Fruit fly (Drosophila melanogaster) whole organism, prepupa: ENCODE measurements around the gene CG43219.

Experiments used
- CG10631 ChIP-seq: fragments of 200-800 bp; sonication (Bioruptor generic); optimal IDR thresholded peaks from 2 replicates; lab custom pipeline; 2016; ENCODE audit warnings: missing biosample characterization, missing genetic modification characterization
- CG10669 ChIP-seq: fragments of 200-800 bp; sonication (Bioruptor generic); optimal IDR thresholded peaks from 3 replicates; lab custom pipeline; 2018; ENCODE audit warnings: missing biosample characterization, mild to moderate bottlenecking, missing genetic modification characterization, moderate library complexity
- CG11294 ChIP-seq: fragments of 200-800 bp; sonication (Bioruptor generic); IDR thresholded peaks from 2 replicates; pipeline ENCODE4 v1.3.6; 2022; ENCODE audit warnings: missing biosample characterization, missing genetic modification characterization
- CG11762 ChIP-seq: fragments of 200-800 bp; sonication (Bioruptor generic); optimal IDR thresholded peaks from 3 replicates; lab custom pipeline; 2016; ENCODE audit warnings: missing biosample characterization, missing genetic modification characterization; ENCODE audit not compliant: insufficient read depth
- CG15336 ChIP-seq: fragments of 200-800 bp; sonication (Bioruptor generic); IDR thresholded peaks from 2 replicates; pipeline ENCODE4 v1.3.6; 2022; ENCODE audit warnings: missing biosample characterization, missing genetic modification characterization
- CG1621 ChIP-seq: fragments of 200-800 bp; sonication (Bioruptor generic); optimal IDR thresholded peaks from 3 replicates; lab custom pipeline; 2018; ENCODE audit warnings: missing biosample characterization, mild to moderate bottlenecking, missing genetic modification characterization
- CG3032 ChIP-seq: fragments of 200-800 bp; optimal IDR thresholded peaks from 2 replicates; lab custom pipeline; 2019; ENCODE audit warnings: missing biosample characterization, mild to moderate bottlenecking, missing genetic modification characterization, moderate library complexity
- CG32006 ChIP-seq: fragments of 200-800 bp; sonication (Bioruptor generic); optimal IDR thresholded peaks from 3 replicates; lab custom pipeline; 2017; ENCODE audit warnings: missing biosample characterization, mild to moderate bottlenecking, missing genetic modification characterization
- CG3919 ChIP-seq: fragments of 200-800 bp; sonication (Bioruptor generic); optimal IDR thresholded peaks from 3 replicates; lab custom pipeline; 2016; ENCODE audit warnings: missing biosample characterization, missing genetic modification characterization
- CG4318 ChIP-seq: fragments of 200-800 bp; sonication (Bioruptor generic); optimal IDR thresholded peaks from 3 replicates; lab custom pipeline; 2017; ENCODE audit warnings: missing biosample characterization, mild to moderate bottlenecking, missing genetic modification characterization
- CG6163 ChIP-seq: fragments of 200-800 bp; sonication (Bioruptor generic); IDR thresholded peaks from 3 replicates; pipeline ENCODE4 v1.3.6; 2022; ENCODE audit warnings: missing biosample characterization, missing genetic modification characterization
- CG6276 ChIP-seq: fragments of 200-800 bp; sonication (Bioruptor generic); optimal IDR thresholded peaks from 2 replicates; lab custom pipeline; 2017; ENCODE audit warnings: missing biosample characterization, mild to moderate bottlenecking, missing genetic modification characterization
- CG6792 ChIP-seq: fragments of 200-800 bp; sonication (Bioruptor generic); optimal IDR thresholded peaks from 3 replicates; lab custom pipeline; 2016; ENCODE audit warnings: missing biosample characterization, missing genetic modification characterization
- CG6854 ChIP-seq: fragments of 200-800 bp; sonication (Bioruptor generic); optimal IDR thresholded peaks from 2 replicates; lab custom pipeline; 2017; ENCODE audit warnings: missing biosample characterization, mild to moderate bottlenecking, missing genetic modification characterization
- CG8319 ChIP-seq: fragments of 200-800 bp; sonication (Bioruptor generic); optimal IDR thresholded peaks from 3 replicates; lab custom pipeline; 2016; ENCODE audit warnings: missing biosample characterization, missing genetic modification characterization
- CG8632 ChIP-seq: fragments of 200-800 bp; sonication (Bioruptor generic); optimal IDR thresholded peaks from 3 replicates; lab custom pipeline; 2016; ENCODE audit warnings: missing biosample characterization, missing genetic modification characterization
- CG9139 ChIP-seq: fragments of 200-800 bp; sonication (Bioruptor generic); optimal IDR thresholded peaks from 3 replicates; lab custom pipeline; 2017; ENCODE audit warnings: missing biosample characterization, mild to moderate bottlenecking, missing genetic modification characterization
- Eip78C ChIP-seq: fragments of 200-800 bp; sonication (Bioruptor generic); peaks from one replicate; lab custom pipeline; 2016; ENCODE audit warnings: missing biosample characterization, missing genetic modification characterization
- Eip93F ChIP-seq: fragments of 200-800 bp; sonication (Bioruptor generic); optimal IDR thresholded peaks from 2 replicates; lab custom pipeline; 2016; ENCODE audit warnings: missing biosample characterization, mild to moderate bottlenecking, missing genetic modification characterization
- Ets21C ChIP-seq: fragments of 200-800 bp; sonication (Bioruptor generic); optimal IDR thresholded peaks from 3 replicates; lab custom pipeline; 2016; ENCODE audit warnings: missing biosample characterization, missing genetic modification characterization
- Ets96B ChIP-seq: fragments of 200-800 bp; optimal IDR thresholded peaks from 2 replicates; lab custom pipeline; 2019; ENCODE audit warnings: missing biosample characterization, mild to moderate bottlenecking, missing genetic modification characterization, moderate library complexity
- Hr38 ChIP-seq: sonication (Bioruptor generic); optimal IDR thresholded peaks from 2 replicates; lab custom pipeline; 2016; ENCODE audit warnings: missing biosample characterization, missing genetic modification characterization
- Hr39 ChIP-seq: fragments of 200-800 bp; sonication (Bioruptor generic); optimal IDR thresholded peaks from 2 replicates; lab custom pipeline; 2016; ENCODE audit warnings: missing biosample characterization, missing genetic modification characterization
- Hr4 ChIP-seq: fragments of 200-800 bp; sonication (Bioruptor generic); optimal IDR thresholded peaks from 3 replicates; lab custom pipeline; 2016; ENCODE audit warnings: missing biosample characterization, missing genetic modification characterization
- Lpt ChIP-seq: fragments of 200-800 bp; sonication (Bioruptor generic); optimal IDR thresholded peaks from 3 replicates; lab custom pipeline; 2016; ENCODE audit warnings: missing biosample characterization, missing genetic modification characterization
- OdsH ChIP-seq: fragments of 200-800 bp; sonication (Bioruptor generic); optimal IDR thresholded peaks from 3 replicates; lab custom pipeline; 2016; ENCODE audit warnings: missing biosample characterization, missing genetic modification characterization
- Smox ChIP-seq: fragments of 200-800 bp; sonication (Bioruptor generic); optimal IDR thresholded peaks from 3 replicates; lab custom pipeline; 2016; ENCODE audit warnings: missing biosample characterization, missing genetic modification characterization
- Sox14 ChIP-seq: fragments of 200-800 bp; sonication (Bioruptor generic); optimal IDR thresholded peaks from 3 replicates; lab custom pipeline; 2016; ENCODE audit warnings: missing biosample characterization, missing genetic modification characterization
- Sox15 ChIP-seq: fragments of 200-800 bp; sonication (Bioruptor generic); optimal IDR thresholded peaks from 3 replicates; lab custom pipeline; 2016; ENCODE audit warnings: missing biosample characterization, missing genetic modification characterization
- achi ChIP-seq: fragments of 200-800 bp; sonication (Bioruptor generic); optimal IDR thresholded peaks from 3 replicates; lab custom pipeline; 2016; ENCODE audit warnings: missing biosample characterization, missing genetic modification characterization
- acj6 ChIP-seq: fragments of 200-800 bp; sonication (Bioruptor generic); optimal IDR thresholded peaks from 3 replicates; lab custom pipeline; 2016; ENCODE audit warnings: missing biosample characterization, missing genetic modification characterization
- cyc ChIP-seq: fragments of 200-800 bp; sonication (Bioruptor generic); optimal IDR thresholded peaks from 3 replicates; lab custom pipeline; 2016; ENCODE audit warnings: missing biosample characterization, missing genetic modification characterization
- dsx ChIP-seq: fragments of 200-800 bp; optimal IDR thresholded peaks from 3 replicates; lab custom pipeline; 2019; ENCODE audit warnings: missing biosample characterization, mild to moderate bottlenecking, missing genetic modification characterization, moderate library complexity; ENCODE audit not compliant: poor library complexity, severe bottlenecking
- eg ChIP-seq: fragments of 200-800 bp; sonication (Bioruptor generic); IDR thresholded peaks from 3 replicates; pipeline ENCODE4 v1.3.6; 2022; ENCODE audit warnings: missing biosample characterization, missing genetic modification characterization
- fd59A ChIP-seq: fragments of 200-800 bp; sonication (Bioruptor generic); optimal IDR thresholded peaks from 2 replicates; lab custom pipeline; 2017; ENCODE audit warnings: missing biosample characterization, mild to moderate bottlenecking, missing genetic modification characterization, missing genetic modification reagents
- fd85E ChIP-seq: fragments of 200-800 bp; sonication (Bioruptor generic); optimal IDR thresholded peaks from 3 replicates; lab custom pipeline; 2016; ENCODE audit warnings: missing biosample characterization, missing genetic modification characterization
- fkh ChIP-seq: fragments of 200-800 bp; sonication (Bioruptor generic); optimal IDR thresholded peaks from 3 replicates; lab custom pipeline; 2017; ENCODE audit warnings: missing biosample characterization, mild to moderate bottlenecking, missing genetic modification characterization, moderate library complexity
- lz ChIP-seq: fragments of 200-800 bp; sonication (Bioruptor generic); optimal IDR thresholded peaks from 3 replicates; lab custom pipeline; 2016; ENCODE audit warnings: missing biosample characterization, missing genetic modification characterization
- salr ChIP-seq, 2 experiments: fragments of 200-800 bp; sonication (Bioruptor generic); optimal IDR thresholded peaks; 3 replicates each; lab custom pipeline; 2016 to 2018; ENCODE audit warnings: missing biosample characterization in 2 of 2, missing genetic modification characterization in 2 of 2, mild to moderate bottlenecking in 1 of 2
- spab ChIP-seq: fragments of 200-800 bp; sonication (Bioruptor generic); optimal IDR thresholded peaks from 2 replicates; lab custom pipeline; 2017; ENCODE audit warnings: missing biosample characterization, mild to moderate bottlenecking, missing genetic modification characterization, missing genetic modification reagents
- ss ChIP-seq, 2 experiments: fragments of 200-800 bp; sonication (Bioruptor generic); optimal IDR thresholded peaks; 2 replicates in 1 of 2; 3 replicates in 1 of 2; lab custom pipeline; 2017 to 2018; ENCODE audit warnings: mild to moderate bottlenecking in 2 of 2, missing biosample characterization in 2 of 2, missing genetic modification characterization in 2 of 2, moderate library complexity in 1 of 2
- svp ChIP-seq: fragments of 200-800 bp; sonication (Bioruptor generic); peaks from one replicate; lab custom pipeline; 2016; ENCODE audit warnings: missing biosample characterization, missing genetic modification characterization
- topi ChIP-seq: fragments of 200-800 bp; sonication (Bioruptor generic); optimal IDR thresholded peaks from 3 replicates; lab custom pipeline; 2016; ENCODE audit warnings: missing biosample characterization, missing genetic modification characterization
- vri ChIP-seq: fragments of 200-800 bp; sonication (Bioruptor generic); optimal IDR thresholded peaks from 3 replicates; lab custom pipeline; 2016; ENCODE audit warnings: missing biosample characterization, mild to moderate bottlenecking, missing genetic modification characterization

Gene CG43219

DNA sequence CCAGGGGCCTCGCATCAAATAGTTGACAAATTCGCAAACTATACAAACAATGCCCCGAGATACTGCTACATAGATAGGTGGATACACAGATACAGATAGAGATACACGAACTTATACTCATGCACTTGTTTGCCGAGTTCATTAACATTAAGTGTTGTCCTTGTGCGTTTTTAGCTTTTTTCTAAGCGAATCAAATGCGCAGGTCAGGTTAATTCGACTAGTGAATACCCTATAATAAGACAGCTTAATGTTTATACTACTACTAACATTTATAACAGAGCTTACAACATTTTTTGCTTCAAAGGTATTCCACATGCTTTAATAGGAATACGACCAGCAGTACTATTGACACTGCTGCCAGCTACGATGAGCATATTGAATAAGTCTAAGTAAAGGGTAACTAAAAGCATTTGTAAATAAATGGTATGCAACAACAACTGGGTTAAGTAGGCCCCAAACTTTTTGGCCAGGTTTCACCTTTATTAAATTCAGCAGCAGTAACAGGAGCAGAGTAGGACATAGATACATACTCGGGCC is 21.3 kb downstream of the CG43219 start:
- 0 out of 2 replicates have a peak, but pooled peaks have one; percentile 36 for TF ChIP-seq CG15336 (GFP tag; lab: Robert Waterston, UW)
- no peak for TF ChIP-seq OdsH (GFP tag; lab: Kevin White, UChicago)
- TF ChIP-seq fd85E (GFP tag; lab: Kevin White, UChicago) = no peak
- TF ChIP-seq eg (GFP tag; lab: Robert Waterston, UW) = no peak
- TF ChIP-seq CG6163 = 0 out of 3 replicates have a peak, but pooled peaks have one; percentile 10
- no peak for TF ChIP-seq ss (GFP tag; optimal IDR thresholded peaks at IDR 0.05; lab: Kevin White, UChicago)
- TF ChIP-seq svp (GFP tag; lab: Kevin White, UChicago) = peak; percentile 66
- no peak for TF ChIP-seq CG6854
- peak; percentile 64 for TF ChIP-seq Eip78C (GFP tag; lab: Kevin White, UChicago)
- peak; percentile 26 for TF ChIP-seq CG32006 (GFP tag; lab: Kevin White, UChicago)
- peak; percentile 52 for TF ChIP-seq fkh (GFP tag; lab: Kevin White, UChicago)

DNA sequence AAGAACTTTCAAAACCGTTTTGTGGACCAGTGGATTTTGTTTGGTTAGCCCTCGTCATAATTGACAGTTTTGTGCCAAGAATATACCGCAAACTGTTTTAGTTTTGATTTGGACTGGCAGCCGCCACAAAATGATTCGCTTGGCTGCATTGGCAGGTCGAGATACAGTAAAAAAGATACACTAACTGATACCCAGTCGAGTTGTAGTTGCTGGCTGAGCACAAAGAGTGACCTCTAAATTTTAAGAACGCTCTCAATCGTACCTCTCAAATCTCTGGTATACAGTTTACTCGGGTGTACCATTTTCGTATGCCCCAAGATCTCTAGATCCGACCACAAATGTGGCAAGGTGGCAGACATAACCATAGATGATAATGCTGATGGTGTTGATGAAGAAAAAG is 22.8 kb downstream of the CG43219 start:
- TF ChIP-seq Sox15 (GFP tag; lab: Kevin White, UChicago) = no peak
- TF ChIP-seq CG6854 = no peak
- TF ChIP-seq Smox (GFP tag; lab: Kevin White, UChicago) = no peak
- no peak for TF ChIP-seq Ets21C (GFP tag; lab: Kevin White, UChicago)
- no peak for TF ChIP-seq spab (GFP tag; lab: Kevin White, UChicago)
- TF ChIP-seq fkh (GFP tag; lab: Kevin White, UChicago) = no peak
- TF ChIP-seq CG1621 (tag; lab: Kevin White, UChicago) = no peak
- no peak for TF ChIP-seq achi
- TF ChIP-seq Eip93F (GFP tag; lab: Kevin White, UChicago) = no peak
- no peak for TF ChIP-seq CG6163
- TF ChIP-seq acj6 (GFP tag; lab: Kevin White, UChicago) = no peak
- no peak for TF ChIP-seq CG11762 (GFP tag; lab: Kevin White, UChicago)
- no peak for TF ChIP-seq vri
- no peak for TF ChIP-seq Sox14 (GFP tag; lab: Kevin White, UChicago)
- no peak for TF ChIP-seq Eip78C (GFP tag; lab: Kevin White, UChicago)
- TF ChIP-seq CG11294 (GFP tag; lab: Robert Waterston, UW) = no peak
- TF ChIP-seq CG10669 (GFP tag; lab: Kevin White, UChicago) = no peak
- TF ChIP-seq dsx = no peak

DNA sequence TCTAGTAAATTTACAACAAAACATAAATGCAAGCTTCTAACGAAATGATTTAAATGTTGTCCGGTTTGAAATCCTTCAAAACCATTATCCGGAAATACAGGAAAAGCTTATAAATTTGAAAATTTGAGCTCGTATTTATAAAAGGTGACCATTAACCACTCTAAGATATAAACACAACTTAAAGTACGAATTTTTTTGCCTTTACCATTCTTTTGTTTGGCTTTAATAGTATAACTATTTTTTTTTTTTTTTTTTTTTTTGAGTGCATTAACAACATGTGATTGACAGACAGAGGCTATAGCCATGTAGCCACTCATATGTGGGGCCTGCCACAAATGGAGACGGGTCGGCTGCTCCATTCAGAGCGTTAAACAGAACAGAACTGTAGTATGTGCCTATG is 23.2 kb downstream of the CG43219 start:
- no peak for TF ChIP-seq fkh (GFP tag; lab: Kevin White, UChicago)
- peak; percentile 55 for TF ChIP-seq CG3032 (tag; lab: Kevin White, UChicago)
- TF ChIP-seq CG11762 (GFP tag; lab: Kevin White, UChicago) = peak; percentile 11
- TF ChIP-seq Hr4 (GFP tag; lab: Kevin White, UChicago) = no peak
- no peak for TF ChIP-seq CG8632 (GFP tag; lab: Kevin White, UChicago)
- TF ChIP-seq CG15336 (GFP tag; lab: Robert Waterston, UW) = 0 out of 2 replicates have a peak, but pooled peaks have one; percentile 27
- TF ChIP-seq Lpt (GFP tag; lab: Kevin White, UChicago) = no peak
- TF ChIP-seq CG6854 = no peak
- TF ChIP-seq Sox14 (GFP tag; lab: Kevin White, UChicago) = no peak
- TF ChIP-seq Eip93F (GFP tag; lab: Kevin White, UChicago) = no peak
- no peak for TF ChIP-seq Hr38 (GFP tag; lab: Kevin White, UChicago)
- TF ChIP-seq dsx = no peak
- TF ChIP-seq CG6792 (GFP tag; lab: Kevin White, UChicago) = no peak
- TF ChIP-seq ss (GFP tag; optimal IDR thresholded peaks at IDR 0.05; lab: Kevin White, UChicago) = no peak
- no peak for TF ChIP-seq cyc (GFP tag; lab: Kevin White, UChicago)
- TF ChIP-seq Ets96B (tag; lab: Kevin White, UChicago) = peak; percentile 63
- no peak for TF ChIP-seq achi
- no peak for TF ChIP-seq eg (GFP tag; lab: Robert Waterston, UW)
- peak; percentile 22 for TF ChIP-seq spab (GFP tag; lab: Kevin White, UChicago)
- TF ChIP-seq CG11294 (GFP tag; lab: Robert Waterston, UW) = no peak
- TF ChIP-seq CG10631 (GFP tag; lab: Kevin White, UChicago) = peak; percentile 16
- no peak for TF ChIP-seq fd59A
- peak; percentile 73 for TF ChIP-seq Eip78C (GFP tag; lab: Kevin White, UChicago)
- TF ChIP-seq salr (GFP tag; optimal IDR thresholded peaks at IDR 0.05; lab: Kevin White, UChicago) = no peak
- peak; percentile 7 for TF ChIP-seq OdsH (GFP tag; lab: Kevin White, UChicago)
- TF ChIP-seq CG3919 (GFP tag; lab: Kevin White, UChicago) = no peak
- TF ChIP-seq svp (GFP tag; lab: Kevin White, UChicago) = peak; percentile 59
- no peak for TF ChIP-seq Sox15 (GFP tag; lab: Kevin White, UChicago)
- no peak for TF ChIP-seq CG10669 (GFP tag; lab: Kevin White, UChicago)
- TF ChIP-seq Smox (GFP tag; lab: Kevin White, UChicago) = no peak
- no peak for TF ChIP-seq CG9139
- TF ChIP-seq CG1621 (tag; lab: Kevin White, UChicago) = no peak
- TF ChIP-seq Hr39 = no peak
- TF ChIP-seq CG8319 (GFP tag; lab: Kevin White, UChicago) = no peak
- no peak for TF ChIP-seq lz (GFP tag; lab: Kevin White, UChicago)
- no peak for TF ChIP-seq fd85E (GFP tag; lab: Kevin White, UChicago)
- TF ChIP-seq topi (GFP tag; lab: Kevin White, UChicago) = no peak
- peak; percentile 2 for TF ChIP-seq CG6276
- no peak for TF ChIP-seq CG4318
